Fruit fly (Drosophila melanogaster) whole organism, embryonic: ENCODE measurements around the gene Prx4.

Source experiments
- Aef1 ChIP-seq: fragments of 200-800 bp; sonication (Bioruptor generic); IDR thresholded peaks from 3 replicates; pipeline ENCODE4 v1.3.6; 2022; ENCODE audit warnings: missing biosample characterization, missing genetic modification characterization
- B-H2 ChIP-seq: fragments of 200-800 bp; sonication (Bioruptor generic); optimal IDR thresholded peaks from 2 replicates; lab custom pipeline; 2018; ENCODE audit warnings: missing biosample characterization, mild to moderate bottlenecking, missing genetic modification characterization
- CG10959 ChIP-seq: fragments of 200-800 bp; sonication (Bioruptor generic); IDR thresholded peaks from 2 replicates; pipeline ENCODE4 v1.3.6; 2022; ENCODE audit warnings: missing biosample characterization, missing genetic modification characterization
- CG12104 ChIP-seq: fragments of 200-800 bp; sonication (Bioruptor generic); optimal IDR thresholded peaks from 3 replicates; lab custom pipeline; 2016; ENCODE audit warnings: missing biosample characterization, missing genetic modification characterization
- CG12391 ChIP-seq: fragments of 200-800 bp; sonication (Bioruptor generic); optimal IDR thresholded peaks from 3 replicates; lab custom pipeline; 2018; ENCODE audit warnings: missing biosample characterization, mild to moderate bottlenecking, missing genetic modification characterization, moderate library complexity
- CG13296 ChIP-seq: fragments of 200-800 bp; sonication (Bioruptor generic); optimal IDR thresholded peaks from 3 replicates; lab custom pipeline; 2018; ENCODE audit warnings: missing biosample characterization, mild to moderate bottlenecking, missing genetic modification characterization
- CG13424 ChIP-seq: fragments of 200-800 bp; sonication (Bioruptor generic); optimal IDR thresholded peaks from 2 replicates; lab custom pipeline; 2019; ENCODE audit warnings: missing biosample characterization, mild to moderate bottlenecking, missing genetic modification characterization, moderate library complexity
- CG15269 ChIP-seq: fragments of 200-800 bp; sonication (Bioruptor generic); optimal IDR thresholded peaks from 2 replicates; lab custom pipeline; 2018; ENCODE audit warnings: missing biosample characterization, mild to moderate bottlenecking, missing genetic modification characterization, moderate library complexity
- CG15696 ChIP-seq: fragments of 200-800 bp; sonication (Bioruptor generic); optimal IDR thresholded peaks from 2 replicates; lab custom pipeline; 2019; ENCODE audit warnings: missing biosample characterization, mild to moderate bottlenecking, missing genetic modification characterization, moderate library complexity
- CG17802 ChIP-seq: fragments of 200-800 bp; sonication (Bioruptor generic); optimal IDR thresholded peaks from 2 replicates; lab custom pipeline; 2018; ENCODE audit warnings: missing biosample characterization, mild to moderate bottlenecking, missing genetic modification characterization, moderate library complexity
- CG1792 ChIP-seq: fragments of 200-800 bp; sonication (Bioruptor generic); optimal IDR thresholded peaks from 2 replicates; lab custom pipeline; 2016; ENCODE audit warnings: missing biosample characterization, missing genetic modification characterization
- CG2120 ChIP-seq: fragments of 200-800 bp; sonication (Bioruptor generic); optimal IDR thresholded peaks from 3 replicates; lab custom pipeline; 2016; ENCODE audit warnings: missing biosample characterization, missing genetic modification characterization
- CG2199 ChIP-seq: fragments of 200-800 bp; sonication (Bioruptor generic); IDR thresholded peaks from 3 replicates; pipeline ENCODE4 v1.3.6; 2022; ENCODE audit warnings: missing biosample characterization, missing genetic modification characterization
- CG3065 ChIP-seq: fragments of 200-800 bp; sonication (Bioruptor generic); optimal IDR thresholded peaks from 2 replicates; lab custom pipeline; 2016; ENCODE audit warnings: missing biosample characterization, missing genetic modification characterization
- CG31224 ChIP-seq: fragments of 200-800 bp; sonication (Bioruptor generic); IDR thresholded peaks from 2 replicates; pipeline ENCODE4 v1.3.6; 2022; ENCODE audit warnings: missing biosample characterization, missing genetic modification characterization
- CG3281 ChIP-seq: fragments of 200-800 bp; sonication (Bioruptor generic); optimal IDR thresholded peaks from 3 replicates; lab custom pipeline; 2017; ENCODE audit warnings: missing biosample characterization, mild to moderate bottlenecking, missing genetic modification characterization
- CG33557 ChIP-seq: fragments of 200-800 bp; sonication (Bioruptor generic); optimal IDR thresholded peaks from 2 replicates; lab custom pipeline; 2019; ENCODE audit warnings: missing biosample characterization, mild to moderate bottlenecking, missing genetic modification characterization, moderate library complexity
- CG4854 ChIP-seq: fragments of 200-800 bp; sonication (Bioruptor generic); optimal IDR thresholded peaks from 2 replicates; lab custom pipeline; 2016; ENCODE audit warnings: missing biosample characterization, missing genetic modification characterization, inconsistent platforms
- CG6765 ChIP-seq: fragments of 200-800 bp; sonication (Bioruptor generic); optimal IDR thresholded peaks from 3 replicates; lab custom pipeline; 2017; ENCODE audit warnings: missing biosample characterization, mild to moderate bottlenecking, missing genetic modification characterization
- CG6791 ChIP-seq: fragments of 200-800 bp; sonication (Bioruptor generic); IDR thresholded peaks from 3 replicates; pipeline ENCODE4 v1.3.6; 2022; ENCODE audit warnings: missing biosample characterization, missing genetic modification characterization; ENCODE audit not compliant: partially characterized antibody
- CG7556 ChIP-seq: fragments of 200-800 bp; sonication (Bioruptor generic); optimal IDR thresholded peaks from 2 replicates; lab custom pipeline; 2017; ENCODE audit warnings: missing biosample characterization, mild to moderate bottlenecking, missing genetic modification characterization
- CG7786 ChIP-seq: fragments of 200-800 bp; sonication (Bioruptor generic); optimal IDR thresholded peaks from 2 replicates; lab custom pipeline; 2016; ENCODE audit warnings: missing biosample characterization, missing genetic modification characterization
- CG8944 ChIP-seq: fragments of 200-800 bp; sonication (Bioruptor generic); optimal IDR thresholded peaks from 3 replicates; lab custom pipeline; 2016; ENCODE audit warnings: missing biosample characterization, missing genetic modification characterization
- Dll ChIP-seq: fragments of 200-800 bp; sonication (Bioruptor generic); IDR thresholded peaks from 4 replicates; pipeline ENCODE4 v1.3.6; 2022; ENCODE audit warnings: missing biosample characterization, missing genetic modification characterization; ENCODE audit not compliant: partially characterized antibody
- Doc2 ChIP-seq: fragments of 200-800 bp; sonication (Bioruptor generic); IDR thresholded peaks from 2 replicates; pipeline ENCODE4 v1.3.6; 2022; ENCODE audit warnings: missing biosample characterization, missing genetic modification characterization
- Dp ChIP-seq: fragments of 200-800 bp; sonication (Bioruptor generic); optimal IDR thresholded peaks from 2 replicates; lab custom pipeline; 2018; ENCODE audit warnings: missing biosample characterization, mild to moderate bottlenecking, missing genetic modification characterization, moderate library complexity
- Dref ChIP-seq: fragments of 200-800 bp; sonication (Bioruptor generic); IDR thresholded peaks from 2 replicates; pipeline ENCODE4 v1.3.6; 2022; ENCODE audit warnings: missing biosample characterization, missing genetic modification characterization
- Hand ChIP-seq: fragments of 200-800 bp; sonication (Bioruptor generic); optimal IDR thresholded peaks from 2 replicates; lab custom pipeline; 2017; ENCODE audit warnings: mild to moderate bottlenecking, missing biosample characterization, missing genetic modification reagents, missing genetic modification characterization
- HmgZ ChIP-seq: fragments of 200-800 bp; sonication (Bioruptor generic); optimal IDR thresholded peaks from 2 replicates; lab custom pipeline; 2018; ENCODE audit warnings: missing biosample characterization, mild to moderate bottlenecking, missing genetic modification characterization
- Nf-YA ChIP-seq: fragments of 200-800 bp; sonication (Bioruptor generic); IDR thresholded peaks from 2 replicates; pipeline ENCODE4 v1.3.6; 2022; ENCODE audit warnings: missing biosample characterization, missing genetic modification characterization
- YL-1 ChIP-seq: fragments of 200-800 bp; sonication (Bioruptor generic); optimal IDR thresholded peaks from 3 replicates; lab custom pipeline; 2017; ENCODE audit warnings: missing biosample characterization, mild to moderate bottlenecking, missing genetic modification characterization
- ase ChIP-seq: fragments of 200-800 bp; sonication (Bioruptor generic); IDR thresholded peaks from 3 replicates; pipeline ENCODE4 v1.3.6; 2022; ENCODE audit warnings: missing biosample characterization, missing genetic modification characterization
- br ChIP-seq: fragments of >200 bp; optimal IDR thresholded peaks from 2 replicates; lab custom pipeline; 2017
- cas ChIP-seq: fragments of 200-800 bp; sonication (Bioruptor generic); IDR thresholded peaks from 2 replicates; pipeline ENCODE4 v1.3.6; 2022; ENCODE audit warnings: missing biosample characterization, missing genetic modification characterization
- cato ChIP-seq: fragments of 200-800 bp; sonication (Bioruptor generic); optimal IDR thresholded peaks from 2 replicates; lab custom pipeline; 2016; ENCODE audit warnings: missing biosample characterization, missing genetic modification characterization, borderline replicate concordance
- caup ChIP-seq: fragments of 200-800 bp; sonication (Bioruptor generic); optimal IDR thresholded peaks from 3 replicates; lab custom pipeline; 2017; ENCODE audit warnings: missing biosample characterization, mild to moderate bottlenecking, missing genetic modification characterization, moderate library complexity; ENCODE audit not compliant: severe bottlenecking
- danr ChIP-seq: fragments of 200-800 bp; sonication (Bioruptor generic); IDR thresholded peaks from 2 replicates; pipeline ENCODE4 v1.3.6; 2022; ENCODE audit warnings: missing biosample characterization, missing genetic modification characterization
- dmrt11E ChIP-seq: fragments of 200-800 bp; sonication (Bioruptor generic); optimal IDR thresholded peaks from 3 replicates; lab custom pipeline; 2018; ENCODE audit warnings: missing biosample characterization, mild to moderate bottlenecking, missing genetic modification characterization, moderate library complexity
- exex ChIP-seq: fragments of 200-800 bp; sonication (Bioruptor generic); optimal IDR thresholded peaks from 4 replicates; lab custom pipeline; 2018; ENCODE audit warnings: missing biosample characterization, mild to moderate bottlenecking, missing genetic modification characterization, moderate library complexity
- hbn ChIP-seq: fragments of 200-800 bp; sonication (Bioruptor generic); IDR thresholded peaks from 2 replicates; pipeline ENCODE4 v1.3.6; 2022; ENCODE audit warnings: missing biosample characterization, missing genetic modification characterization; ENCODE audit not compliant: partially characterized antibody
- ind ChIP-seq: fragments of 200-800 bp; sonication (Bioruptor generic); optimal IDR thresholded peaks from 3 replicates; lab custom pipeline; 2016; ENCODE audit warnings: missing biosample characterization, missing genetic modification characterization
- kah ChIP-seq: fragments of 200-800 bp; sonication (Bioruptor generic); optimal IDR thresholded peaks from 2 replicates; lab custom pipeline; 2018; ENCODE audit warnings: missing biosample characterization, mild to moderate bottlenecking, missing genetic modification characterization
- lab ChIP-seq: fragments of 200-800 bp; sonication (Bioruptor generic); optimal IDR thresholded peaks from 3 replicates; lab custom pipeline; 2017; ENCODE audit warnings: missing biosample characterization, missing genetic modification characterization, mild to moderate bottlenecking, moderate library complexity, missing genetic modification reagents
- nom ChIP-seq: fragments of 200-800 bp; sonication (Bioruptor generic); optimal IDR thresholded peaks from 2 replicates; lab custom pipeline; 2017; ENCODE audit warnings: missing biosample characterization, missing genetic modification characterization, mild to moderate bottlenecking, moderate library complexity, missing genetic modification reagents
- slbo ChIP-seq: fragments of 200-800 bp; sonication (Bioruptor generic); IDR thresholded peaks from 2 replicates; pipeline ENCODE4 v1.3.6; 2022; ENCODE audit warnings: missing biosample characterization, missing genetic modification characterization
- sr ChIP-seq: fragments of 200-800 bp; sonication (Bioruptor generic); IDR thresholded peaks from 3 replicates; pipeline ENCODE4 v1.3.6; 2022; ENCODE audit warnings: missing biosample characterization, missing genetic modification characterization
- tap ChIP-seq: fragments of 200-800 bp; optimal IDR thresholded peaks from 3 replicates; lab custom pipeline; 2019; ENCODE audit warnings: missing biosample characterization, mild to moderate bottlenecking, missing genetic modification characterization, moderate library complexity
- tio ChIP-seq: fragments of 200-800 bp; sonication (Bioruptor generic); optimal IDR thresholded peaks from 2 replicates; lab custom pipeline; 2017; ENCODE audit warnings: missing biosample characterization, missing genetic modification characterization, inconsistent platforms
- ttk ChIP-seq: fragments of 200-800 bp; sonication (Bioruptor generic); IDR thresholded peaks from 2 replicates; pipeline ENCODE4 v2.1.2; 2022; ENCODE audit warnings: missing biosample characterization, missing genetic modification characterization
- unpg ChIP-seq: fragments of 200-800 bp; sonication (Bioruptor generic); optimal IDR thresholded peaks from 3 replicates; lab custom pipeline; 2018; ENCODE audit warnings: missing biosample characterization, mild to moderate bottlenecking, missing genetic modification characterization, moderate library complexity
- zf30C ChIP-seq: fragments of 200-800 bp; sonication (Bioruptor generic); optimal IDR thresholded peaks from 3 replicates; lab custom pipeline; 2018; ENCODE audit warnings: missing biosample characterization, mild to moderate bottlenecking, missing genetic modification characterization

The Prx4 gene

DNA sequence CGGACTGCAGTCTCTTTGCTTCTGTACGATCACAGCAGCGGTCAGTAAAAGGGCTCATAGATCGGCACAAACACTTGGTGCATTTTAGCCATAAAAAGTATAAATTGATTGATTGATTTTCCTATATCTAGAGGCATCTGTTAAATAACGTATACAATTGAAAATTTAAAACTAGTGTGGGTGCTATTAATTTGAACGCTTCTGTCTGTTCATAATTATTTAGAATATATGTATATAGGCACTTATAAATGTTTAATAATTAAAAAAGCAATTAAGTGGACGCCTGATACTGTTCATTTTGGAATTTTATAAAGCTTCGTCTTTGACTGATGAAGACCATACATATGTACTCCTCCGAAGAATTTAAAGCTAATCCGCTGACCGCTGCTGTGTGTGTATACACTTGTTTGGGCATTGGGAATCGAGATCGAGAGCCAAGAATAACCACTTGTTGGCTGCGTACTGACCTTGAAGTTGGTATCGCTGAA lies 3.1 kb downstream of the Prx4 start (continued):
- TF ChIP-seq Dll (no peak), CG2199 (GFP tag; lab: Robert Waterston, UW) (no peak; the same call in 2 of the 3 replicates), CG13424 (tag; lab: Kevin White, UChicago) (peak; percentile 34), sr (GFP tag; lab: Robert Waterston, UW) (no peak), CG2120 (GFP tag; lab: Kevin White, UChicago) (peak; percentile 39), CG13296 (peak; percentile 35), cato (no peak), Doc2 (no peak), CG12104 (no peak), CG6765 (GFP tag; lab: Kevin White, UChicago) (no peak), Nf-YA (GFP tag; lab: Robert Waterston, UW) (no peak), CG4854 (no peak), CG3065 (GFP tag; lab: Kevin White, UChicago) (no peak), dmrt11E (tag; lab: Kevin White, UChicago) (peak; percentile 28), CG3281 (peak; percentile 57), CG17802 (tag; lab: Kevin White, UChicago) (no peak), slbo (peak; percentile 40; the same call in 1 of the 2 replicates), br (lab: Kevin White, UChicago) (no peak), ind (peak; percentile 50), ttk (GFP tag; lab: Robert Waterston, UW) (0 out of 2 replicates have a peak, but pooled peaks have one; percentile 15), nom (GFP tag; lab: Kevin White, UChicago) (peak; percentile 81), HmgZ (tag; lab: Kevin White, UChicago) (no peak), ase (GFP tag; lab: Robert Waterston, UW) (no peak), caup (GFP tag; lab: Kevin White, UChicago) (no peak), Aef1 (GFP tag; lab: Robert Waterston, UW) (peak; percentile 25; the same call in 1 of the 3 replicates), zf30C (GFP tag; lab: Kevin White, UChicago) (no peak), B-H2 (GFP tag; lab: Kevin White, UChicago) (no peak), CG12391 (tag; lab: Kevin White, UChicago) (peak; percentile 47), CG33557 (GFP tag; lab: Kevin White, UChicago) (no peak), CG6791 (GFP tag; lab: Robert Waterston, UW) (no peak), kah (GFP tag; lab: Kevin White, UChicago) (peak; percentile 71), CG15269 (tag; lab: Kevin White, UChicago) (peak; percentile 57), Dp (no peak), CG15696 (no peak), cas (GFP tag; lab: Robert Waterston, UW) (no peak), CG31224 (GFP tag; lab: Robert Waterston, UW) (no peak), CG7786 (GFP tag; lab: Kevin White, UChicago) (no peak), Hand (GFP tag; lab: Kevin White, UChicago) (peak; percentile 18), CG8944 (GFP tag; lab: Kevin White, UChicago) (no peak), exex (tag; lab: Kevin White, UChicago) (no peak), hbn (GFP tag; lab: Robert Waterston, UW) (no peak), unpg (GFP tag; lab: Kevin White, UChicago) (peak; percentile 43), Dref (GFP tag; lab: Robert Waterston, UW) (no peak), YL-1 (GFP tag; lab: Kevin White, UChicago) (no peak), CG7556 (GFP tag; lab: Kevin White, UChicago) (peak; percentile 16), tio (GFP tag; lab: Kevin White, UChicago) (no peak), tap (tag; lab: Kevin White, UChicago) (no peak), CG10959 (GFP tag; lab: Robert Waterston, UW) (no peak), danr (GFP tag; lab: Robert Waterston, UW) (no peak), lab (GFP tag; lab: Kevin White, UChicago) (peak; percentile 41), CG1792 (GFP tag; lab: Kevin White, UChicago) (no peak)
